Worm (Caenorhabditis elegans) whole organism, L4 larva: ENCODE measurements around the gene cutl-19.

Experiments used
- F49E8.2 ChIP-seq: sonication (generic microtip); optimal IDR thresholded peaks from 2 replicates; lab custom pipeline; 2016; ENCODE audit warnings: missing compliant biosample characterization, mild to moderate bottlenecking, missing genetic modification characterization, borderline replicate concordance
- T26A8.4 ChIP-seq: fragments of 200-800 bp; sonication (Bioruptor generic); IDR thresholded peaks from 2 replicates; pipeline ENCODE4 v1.3.6; 2022; ENCODE audit warnings: missing genetic modification characterization, missing compliant biosample characterization
- Y48G9A.11 ChIP-seq: fragments of 200-800 bp; sonication (Bioruptor generic); IDR thresholded peaks from 2 replicates; pipeline ENCODE4 v1.3.6; 2022; ENCODE audit warnings: missing genetic modification reagents, missing genetic modification characterization, missing compliant biosample characterization
- Y5F2A.4 ChIP-seq: fragments of 200-800 bp; sonication (Bioruptor generic); optimal IDR thresholded peaks from 2 replicates; lab custom pipeline; 2018; ENCODE audit warnings: mild to moderate bottlenecking, missing genetic modification characterization, missing compliant biosample characterization
- aly-2 ChIP-seq: sonication (generic microtip); optimal IDR thresholded peaks from 2 replicates; lab custom pipeline; 2018; ENCODE audit warnings: missing biosample characterization, missing genetic modification characterization
- ama-1 ChIP-seq: fragments of 150-350 bp; optimal IDR thresholded peaks from 2 replicates; lab custom pipeline; 2014; ENCODE audit warnings: inconsistent platforms, mixed read lengths
- arid-1 ChIP-seq: fragments of 200-800 bp; sonication (Bioruptor generic); conservative IDR thresholded peaks from 2 replicates; pipeline ENCODE4 v1.3.6; 2022; ENCODE audit warnings: missing genetic modification reagents, missing genetic modification characterization, missing compliant biosample characterization
- ceh-20 ChIP-seq: fragments of 200-800 bp; sonication (Bioruptor generic); IDR thresholded peaks from 2 replicates; pipeline ENCODE4 v1.3.6; 2022; ENCODE audit warnings: missing genetic modification reagents, missing genetic modification characterization, missing compliant biosample characterization
- ceh-44 ChIP-seq: fragments of 200-800 bp; sonication (Bioruptor generic); IDR thresholded peaks from 2 replicates; pipeline ENCODE4 v1.3.6; 2022; ENCODE audit warnings: missing genetic modification reagents, missing genetic modification characterization, missing compliant biosample characterization
- daf-16 ChIP-seq, 3 experiments: sonication (generic microtip); optimal IDR thresholded peaks; 2 replicates each; lab custom pipeline; 2016 to 2017; ENCODE audit warnings: missing genetic modification characterization in 3 of 3, missing genetic modification reagents in 3 of 3, mild to moderate bottlenecking in 2 of 3, missing compliant biosample characterization in 2 of 3, missing biosample characterization in 1 of 3, moderate library complexity in 1 of 3
- daf-8 ChIP-seq: fragments of 200-800 bp; sonication (Bioruptor generic); IDR thresholded peaks from 2 replicates; pipeline ENCODE4 v1.3.6; 2022; ENCODE audit warnings: missing genetic modification characterization, missing compliant biosample characterization
- dmd-6 ChIP-seq: fragments of 200-800 bp; sonication (Bioruptor generic); IDR thresholded peaks from 2 replicates; pipeline ENCODE4 v1.3.6; 2022; ENCODE audit warnings: missing genetic modification reagents, missing genetic modification characterization, missing compliant biosample characterization
- dmd-8 ChIP-seq: fragments of 200-800 bp; sonication (Bioruptor generic); IDR thresholded peaks from 2 replicates; pipeline ENCODE4 v1.3.6; 2022; ENCODE audit warnings: missing genetic modification characterization, missing compliant biosample characterization
- dmd-9 ChIP-seq: fragments of 200-800 bp; sonication (Bioruptor generic); IDR thresholded peaks from 2 replicates; pipeline ENCODE4 v1.3.6; 2022; ENCODE audit warnings: missing genetic modification reagents, missing genetic modification characterization, missing compliant biosample characterization
- dpl-1 ChIP-seq: fragments of 150-350 bp; optimal IDR thresholded peaks from 2 replicates; lab custom pipeline; 2014; ENCODE audit warnings: missing biosample characterization, missing genetic modification reagents, missing genetic modification characterization
- duxl-1 ChIP-seq: sonication (generic microtip); optimal IDR thresholded peaks from 2 replicates; lab custom pipeline; 2016; ENCODE audit warnings: mild to moderate bottlenecking, missing genetic modification characterization, moderate library complexity, missing compliant biosample characterization; ENCODE audit not compliant: poor library complexity
- dve-1 ChIP-seq: sonication (generic microtip); optimal IDR thresholded peaks from 2 replicates; lab custom pipeline; 2017; ENCODE audit warnings: antibody characterized with exemption, mild to moderate bottlenecking, missing genetic modification characterization, missing compliant biosample characterization; ENCODE audit not compliant: insufficient read depth
- egl-27 ChIP-seq: sonication (generic microtip); optimal IDR thresholded peaks from 3 replicates; lab custom pipeline; 2017; ENCODE audit warnings: missing biosample characterization, missing genetic modification reagents, missing genetic modification characterization
- fos-1 ChIP-seq: fragments of 150-350 bp; optimal IDR thresholded peaks from 2 replicates; lab custom pipeline; 2014; ENCODE audit warnings: missing biosample characterization, missing genetic modification characterization
- hif-1 ChIP-seq, 2 experiments: sonication (generic microtip); optimal IDR thresholded peaks; 2 replicates each; lab custom pipeline; 2016 to 2017; ENCODE audit warnings: missing compliant biosample characterization in 2 of 2, missing genetic modification characterization in 2 of 2, missing genetic modification reagents in 2 of 2, missing genotype in 2 of 2, mild to moderate bottlenecking in 1 of 2
- hlh-11 ChIP-seq: fragments of 200-800 bp; sonication (Bioruptor generic); optimal IDR thresholded peaks from 2 replicates; lab custom pipeline; 2018; ENCODE audit warnings: mild to moderate bottlenecking, missing genetic modification characterization, missing compliant biosample characterization
- hmg-1.1 ChIP-seq: fragments of 200-800 bp; sonication (Bioruptor generic); IDR thresholded peaks from 2 replicates; pipeline ENCODE4 v1.3.6; 2022; ENCODE audit warnings: missing genetic modification reagents, missing genetic modification characterization, missing compliant biosample characterization
- lin-1 ChIP-seq: fragments of 200-800 bp; sonication (Bioruptor generic); IDR thresholded peaks from 2 replicates; pipeline ENCODE4 v1.3.6; 2022; ENCODE audit warnings: missing genetic modification reagents, missing genetic modification characterization, missing compliant biosample characterization
- lin-29 ChIP-seq: fragments of 200-800 bp; sonication (Bioruptor generic); IDR thresholded peaks from 2 replicates; pipeline ENCODE4 v1.3.6; 2022; ENCODE audit warnings: missing genetic modification reagents, missing genetic modification characterization, missing compliant biosample characterization
- madf-5 ChIP-seq, 2 experiments: fragments of 200-800 bp; sonication (Bioruptor generic); IDR thresholded peaks; 2 replicates each; pipeline ENCODE4 v1.3.6; 2022; ENCODE audit warnings: missing compliant biosample characterization in 2 of 2, missing genetic modification characterization in 2 of 2
- madf-9 ChIP-seq: fragments of 200-800 bp; sonication (Bioruptor generic); conservative IDR thresholded peaks from 2 replicates; pipeline ENCODE4 v1.3.6; 2022; ENCODE audit warnings: missing genetic modification reagents, missing genetic modification characterization, missing compliant biosample characterization
- mep-1 ChIP-seq: fragments of 150-350 bp; sonication (generic microtip); optimal IDR thresholded peaks from 3 replicates; lab custom pipeline; 2014; ENCODE audit warnings: missing biosample characterization, missing genetic modification characterization
- mes-2 ChIP-seq: sonication (generic microtip); optimal IDR thresholded peaks from 2 replicates; lab custom pipeline; 2016; ENCODE audit warnings: missing genotype, mild to moderate bottlenecking, missing genetic modification characterization, missing compliant biosample characterization; ENCODE audit not compliant: poor library complexity, severe bottlenecking
- nhr-10 ChIP-seq: fragments of 150-350 bp; optimal IDR thresholded peaks from 2 replicates; lab custom pipeline; 2014; ENCODE audit warnings: missing biosample characterization, missing genetic modification characterization
- nhr-11 ChIP-seq: fragments of 150-350 bp; optimal IDR thresholded peaks from 2 replicates; lab custom pipeline; 2014; ENCODE audit warnings: missing biosample characterization, missing genetic modification characterization
- nhr-237 ChIP-seq: sonication (generic microtip); optimal IDR thresholded peaks from 2 replicates; lab custom pipeline; 2017; ENCODE audit warnings: missing biosample characterization, missing genetic modification characterization
- nhr-25 ChIP-seq: sonication (generic microtip); optimal IDR thresholded peaks from 2 replicates; lab custom pipeline; 2017; ENCODE audit warnings: missing genetic modification characterization, mild to moderate bottlenecking, missing compliant biosample characterization, antibody characterized with exemption, moderate library complexity, borderline replicate concordance; ENCODE audit not compliant: insufficient read depth
- nhr-28 ChIP-seq: fragments of 150-350 bp; optimal IDR thresholded peaks from 2 replicates; lab custom pipeline; 2014; ENCODE audit warnings: missing biosample characterization, missing genetic modification characterization
- nhr-41 ChIP-seq: fragments of 200-800 bp; sonication (Bioruptor generic); IDR thresholded peaks from 2 replicates; pipeline ENCODE4 v1.3.6; 2022; ENCODE audit warnings: missing genetic modification reagents, missing genetic modification characterization, missing compliant biosample characterization
- pha-4 ChIP-seq, 2 experiments: fragments of 150-350 bp in 1 of 2; fragments of 200-800 bp in 1 of 2; sonication (Bioruptor generic) in 1 of 2; IDR thresholded peaks in 1 of 2; optimal IDR thresholded peaks in 1 of 2; 2 replicates each; pipeline versions ENCODE4 v1.3.6 to Lab custom; 2014 to 2022; ENCODE audit warnings: missing genetic modification characterization in 2 of 2, missing genetic modification reagents in 2 of 2, missing biosample characterization in 1 of 2, missing compliant biosample characterization in 1 of 2
- set-16 ChIP-seq: fragments of 200-800 bp; sonication (Bioruptor generic); IDR thresholded peaks from 2 replicates; pipeline ENCODE4 v1.3.6; 2022; ENCODE audit warnings: missing genetic modification reagents, missing genetic modification characterization, missing compliant biosample characterization
- snpc-1.2 ChIP-seq: fragments of 200-800 bp; sonication (Bioruptor generic); IDR thresholded peaks from 2 replicates; pipeline ENCODE4 v1.3.6; 2022; ENCODE audit warnings: missing genetic modification reagents, missing genetic modification characterization, missing compliant biosample characterization
- tra-1 ChIP-seq: fragments of 200-800 bp; sonication (Bioruptor generic); IDR thresholded peaks from 2 replicates; pipeline ENCODE4 v1.3.6; 2022; ENCODE audit warnings: missing genetic modification reagents, missing genetic modification characterization, missing compliant biosample characterization
- unc-130 ChIP-seq: sonication (generic microtip); optimal IDR thresholded peaks from 2 replicates; lab custom pipeline; 2016; ENCODE audit warnings: missing genetic modification reagents, missing genetic modification characterization, missing compliant biosample characterization
- unc-62 ChIP-seq, 3 experiments: fragments of 150-350 bp in 1 of 3; sonication (generic microtip); optimal IDR thresholded peaks in 2 of 3; peaks in 1 of 3; 1 replicate in 1 of 3; 2 replicates in 2 of 3; lab custom pipeline; 2014 to 2017; ENCODE audit warnings: missing biosample characterization in 3 of 3, missing genetic modification characterization in 3 of 3, missing genetic modification reagents in 3 of 3, missing genotype in 1 of 3
- vab-7 ChIP-seq: fragments of 200-800 bp; sonication (Bioruptor generic); IDR thresholded peaks from 2 replicates; pipeline ENCODE4 v1.3.6; 2022; ENCODE audit warnings: missing genetic modification reagents, missing genetic modification characterization, missing compliant biosample characterization
- zfp-2 ChIP-seq: sonication (generic microtip); optimal IDR thresholded peaks from 2 replicates; lab custom pipeline; 2016; ENCODE audit warnings: mild to moderate bottlenecking, missing genetic modification characterization, missing compliant biosample characterization
- ztf-7 ChIP-seq: fragments of 150-350 bp; optimal IDR thresholded peaks from 2 replicates; lab custom pipeline; 2014; ENCODE audit warnings: missing biosample characterization, missing genetic modification characterization

The cutl-19 gene

DNA sequence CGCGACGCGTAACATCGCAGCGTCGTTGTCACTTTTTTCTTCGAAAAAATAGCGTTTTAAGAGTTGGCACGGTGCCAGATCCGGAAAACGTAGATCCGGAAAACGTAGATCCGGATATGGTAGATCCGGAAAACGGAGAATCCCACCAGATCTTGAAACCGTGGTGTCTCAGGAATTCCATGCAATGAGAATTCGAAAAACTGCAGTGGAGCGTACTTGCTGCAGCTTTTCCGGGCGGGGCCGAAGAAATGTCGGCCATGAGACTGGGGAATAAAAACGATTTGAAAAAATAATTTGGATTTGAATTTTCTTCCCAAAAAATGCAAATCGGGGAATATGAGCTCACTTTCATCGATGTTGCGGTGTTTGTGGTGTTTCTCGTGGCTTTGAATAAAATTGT lies 44.9 kb downstream of the cutl-19 start, which contains the start of gene K10D2.5 (continued):
- peak; percentile 88 for TF ChIP-seq dpl-1 (GFP tag; lab: Kevin White, UChicago)
- TF ChIP-seq dmd-9 (GFP tag; lab: Robert Waterston, UW): peak; percentile 97
- TF ChIP-seq ama-1 (lab: Kevin White, UChicago): no peak
- no peak for TF ChIP-seq daf-8 (GFP tag; lab: Robert Waterston, UW)
- peak; percentile 93 for TF ChIP-seq Y48G9A.11 (GFP tag; lab: Robert Waterston, UW)
- TF ChIP-seq mep-1 (tag; lab: Kevin White, UChicago): peak; percentile 92
- peak; percentile 54 for TF ChIP-seq lin-1 (GFP tag; lab: Robert Waterston, UW)
- TF ChIP-seq hif-1 (tag; optimal IDR thresholded peaks at IDR 0.05; lab: Kevin White, UChicago): peak in 1 of 2 experiments; percentile 96
- TF ChIP-seq daf-16 (GFP tag; optimal IDR thresholded peaks at IDR 0.05; lab: Kevin White, UChicago): peak in 1 of 2 experiments; percentile 71
- peak; percentile 42 for TF ChIP-seq daf-16 (tag; optimal IDR thresholded peaks at IDR 0.05; lab: Kevin White, UChicago)
- TF ChIP-seq hmg-1.1: peak; percentile 85
- no peak for TF ChIP-seq nhr-237 (tag; lab: Kevin White, UChicago)
- peak; percentile 40 for TF ChIP-seq zfp-2 (tag; lab: Kevin White, UChicago)
- peak; percentile 91 for TF ChIP-seq dmd-6
- TF ChIP-seq snpc-1.2 (GFP tag; lab: Robert Waterston, UW): peak; percentile 75
- peak; percentile 84 for TF ChIP-seq nhr-11
- TF ChIP-seq nhr-28 (tag; lab: Kevin White, UChicago): peak; percentile 72
- TF ChIP-seq vab-7 (GFP tag; lab: Robert Waterston, UW): peak; percentile 91
- TF ChIP-seq nhr-25 (tag; lab: Kevin White, UChicago): peak; percentile 71
- peak; percentile 68 for TF ChIP-seq set-16 (GFP tag; lab: Robert Waterston, UW)
- TF ChIP-seq T26A8.4 (GFP tag; lab: Robert Waterston, UW): peak; percentile 80
- TF ChIP-seq madf-5 (GFP tag; IDR thresholded peaks at IDR 0.05; lab: Robert Waterston, UW): peak; percentile 97
- TF ChIP-seq F49E8.2: peak; percentile 82
- TF ChIP-seq Y5F2A.4: no peak
- TF ChIP-seq pha-4 (GFP tag; IDR thresholded peaks at IDR 0.05; lab: Robert Waterston, UW): no peak
- peak; percentile 60 for TF ChIP-seq pha-4 (tag; optimal IDR thresholded peaks at IDR 0.05; lab: Kevin White, UChicago)
- peak; percentile 99 for TF ChIP-seq ceh-44 (GFP tag; lab: Robert Waterston, UW)
- peak; percentile 96 for TF ChIP-seq madf-9 (GFP tag; lab: Robert Waterston, UW)
- TF ChIP-seq lin-29 (GFP tag; lab: Robert Waterston, UW): peak; percentile 55; the same call in 1 of the 2 replicates
- TF ChIP-seq egl-27 (tag; lab: Kevin White, UChicago): no peak
- TF ChIP-seq unc-62 (GFP tag; optimal IDR thresholded peaks at IDR 0.05 in 1 of 2; lab: Kevin White, UChicago): peak in 1 of 2 experiments; percentile 91
- no peak for TF ChIP-seq unc-62 (tag; optimal IDR thresholded peaks at IDR 0.05; lab: Kevin White, UChicago)
- TF ChIP-seq tra-1 (GFP tag; lab: Robert Waterston, UW): peak; percentile 97
- TF ChIP-seq dmd-8: no peak
- peak; percentile 89 for TF ChIP-seq arid-1 (GFP tag; lab: Robert Waterston, UW)
- TF ChIP-seq ztf-7 (tag; lab: Kevin White, UChicago): no peak
- peak; percentile 89 for TF ChIP-seq duxl-1 (tag; lab: Kevin White, UChicago)
- no peak for TF ChIP-seq fos-1 (tag; lab: Kevin White, UChicago)
- TF ChIP-seq aly-2 (tag; lab: Kevin White, UChicago): no peak
- peak; percentile 93 for TF ChIP-seq ceh-20 (GFP tag; lab: Robert Waterston, UW)
- TF ChIP-seq nhr-41 (GFP tag; lab: Robert Waterston, UW): 0 out of 2 replicates have a peak, but pooled peaks have one; percentile 12
- peak; percentile 98 for TF ChIP-seq unc-130
- TF ChIP-seq hlh-11 (tag; lab: Kevin White, UChicago): peak; percentile 76
- TF ChIP-seq mes-2: peak; percentile 100
- TF ChIP-seq nhr-10: no peak
- TF ChIP-seq dve-1 (tag; lab: Kevin White, UChicago): peak; percentile 68
- TF ChIP-seq, all 104 proteins: peak for 69
